Worm (Caenorhabditis elegans) whole organism, young adult: ENCODE measurements around the gene unc-103.

Experiments used
- B0035.1 ChIP-seq: sonication (generic microtip); optimal IDR thresholded peaks from 2 replicates; lab custom pipeline; 2016; ENCODE audit warnings: missing genetic modification characterization, mild to moderate bottlenecking, missing compliant biosample characterization, missing genotype, missing genetic modification reagents
- C06A6.2 ChIP-seq: fragments of 200-800 bp; sonication (Bioruptor generic); conservative IDR thresholded peaks from 2 replicates; pipeline ENCODE4 v1.3.6; 2022; ENCODE audit warnings: missing genetic modification characterization, missing compliant biosample characterization
- F33H1.4 ChIP-seq: fragments of 200-800 bp; sonication (Bioruptor generic); IDR thresholded peaks from 2 replicates; pipeline ENCODE4 v1.3.6; 2022; ENCODE audit warnings: missing genetic modification reagents, missing genetic modification characterization, missing compliant biosample characterization
- F55B11.4 ChIP-seq: sonication (generic microtip); optimal IDR thresholded peaks from 2 replicates; lab custom pipeline; 2016; ENCODE audit warnings: missing compliant biosample characterization, missing genetic modification characterization, borderline replicate concordance; ENCODE audit not compliant: insufficient read depth
- F57A8.1 ChIP-seq: fragments of 200-800 bp; sonication (Bioruptor generic); optimal IDR thresholded peaks from 2 replicates; lab custom pipeline; 2018; ENCODE audit warnings: mild to moderate bottlenecking, missing genetic modification characterization, moderate library complexity, missing compliant biosample characterization
- K11D2.4 ChIP-seq: fragments of 200-800 bp; sonication (Bioruptor generic); IDR thresholded peaks from 2 replicates; pipeline ENCODE4 v1.3.6; 2022; ENCODE audit warnings: missing genetic modification reagents, missing genetic modification characterization, missing compliant biosample characterization
- K12H6.12 ChIP-seq: fragments of 200-800 bp; sonication (Bioruptor generic); optimal IDR thresholded peaks from 2 replicates; lab custom pipeline; 2018; ENCODE audit warnings: mild to moderate bottlenecking, missing genetic modification characterization, missing compliant biosample characterization
- Y67H2A.10 ChIP-seq: fragments of 200-800 bp; sonication (Bioruptor generic); conservative IDR thresholded peaks from 2 replicates; pipeline ENCODE4 v1.3.6; 2022; ENCODE audit warnings: missing genetic modification reagents, missing genetic modification characterization, missing compliant biosample characterization
- Y95B8A.8 ChIP-seq: fragments of 200-800 bp; sonication (Bioruptor generic); IDR thresholded peaks from 2 replicates; pipeline ENCODE4 v1.3.6; 2022; ENCODE audit warnings: missing genetic modification reagents, missing genetic modification characterization, missing compliant biosample characterization
- ZK185.1 ChIP-seq: sonication (generic microtip); optimal IDR thresholded peaks from 2 replicates; lab custom pipeline; 2016; ENCODE audit warnings: mild to moderate bottlenecking, missing genetic modification characterization, missing compliant biosample characterization; ENCODE audit not compliant: poor library complexity, severe bottlenecking
- akir-1 ChIP-seq: fragments of 200-800 bp; sonication (Bioruptor generic); optimal IDR thresholded peaks from 2 replicates; lab custom pipeline; 2018; ENCODE audit warnings: mild to moderate bottlenecking, missing genetic modification characterization, moderate library complexity, missing compliant biosample characterization
- ama-1 ChIP-seq, 3 experiments: fragments of 150-350 bp in 1 of 3; sonication (generic microtip) in 2 of 3; optimal IDR thresholded peaks; 2 replicates each; lab custom pipeline; 2014 to 2018; ENCODE audit warnings: missing biosample characterization in 2 of 3, missing genetic modification characterization in 2 of 3, missing genetic modification reagents in 2 of 3
- aptf-3 ChIP-seq: fragments of 200-800 bp; sonication (Bioruptor generic); IDR thresholded peaks from 2 replicates; pipeline ENCODE4 v1.3.6; 2022; ENCODE audit warnings: missing genetic modification characterization, missing compliant biosample characterization
- cebp-1 ChIP-seq, 2 experiments: fragments of 200-800 bp in 1 of 2; sonication (Bioruptor generic) in 1 of 2; sonication (generic microtip) in 1 of 2; IDR thresholded peaks in 1 of 2; optimal IDR thresholded peaks in 1 of 2; 2 replicates each; pipeline versions ENCODE4 v1.3.6 to Lab custom; 2017 to 2022; ENCODE audit warnings: missing compliant biosample characterization in 2 of 2, missing genetic modification characterization in 2 of 2, mild to moderate bottlenecking in 1 of 2, missing genetic modification reagents in 1 of 2, moderate library complexity in 1 of 2
- ceh-100 ChIP-seq: fragments of 200-800 bp; sonication (Bioruptor generic); IDR thresholded peaks from 2 replicates; pipeline ENCODE4 v1.3.6; 2022; ENCODE audit warnings: missing genetic modification reagents, missing genetic modification characterization, missing compliant biosample characterization
- ceh-27 ChIP-seq: fragments of 200-800 bp; sonication (Bioruptor generic); optimal IDR thresholded peaks from 2 replicates; lab custom pipeline; 2018; ENCODE audit warnings: mild to moderate bottlenecking, missing genetic modification characterization, moderate library complexity, missing compliant biosample characterization
- ceh-58 ChIP-seq: fragments of 200-800 bp; sonication (Bioruptor generic); IDR thresholded peaks from 2 replicates; pipeline ENCODE4 v1.3.6; 2022; ENCODE audit warnings: missing genetic modification characterization, missing compliant biosample characterization
- ceh-79 ChIP-seq: sonication (generic microtip); optimal IDR thresholded peaks from 2 replicates; lab custom pipeline; 2017; ENCODE audit warnings: mild to moderate bottlenecking, missing genetic modification characterization, missing compliant biosample characterization
- chd-7 ChIP-seq: sonication (generic microtip); optimal IDR thresholded peaks from 2 replicates; lab custom pipeline; 2016; ENCODE audit warnings: mild to moderate bottlenecking, missing genetic modification characterization, moderate library complexity, missing compliant biosample characterization
- dpl-1 ChIP-seq: fragments of 150-350 bp; optimal IDR thresholded peaks from 2 replicates; lab custom pipeline; 2014; ENCODE audit warnings: missing biosample characterization, missing genetic modification reagents, missing genetic modification characterization
- egl-18 ChIP-seq: fragments of 200-800 bp; sonication (Bioruptor generic); IDR thresholded peaks from 2 replicates; pipeline ENCODE4 v1.3.6; 2022; ENCODE audit warnings: missing genetic modification reagents, missing genetic modification characterization, missing compliant biosample characterization
- ekl-4 ChIP-seq: fragments of 200-800 bp; sonication (Bioruptor generic); IDR thresholded peaks from 2 replicates; pipeline ENCODE4 v1.3.6; 2022; ENCODE audit warnings: missing genetic modification reagents, missing genetic modification characterization, missing compliant biosample characterization
- ets-4 ChIP-seq: fragments of 200-800 bp; sonication (Bioruptor generic); optimal IDR thresholded peaks from 2 replicates; lab custom pipeline; 2018; ENCODE audit warnings: mild to moderate bottlenecking, missing genetic modification characterization, missing compliant biosample characterization
- gei-17 ChIP-seq: fragments of 200-800 bp; sonication (Bioruptor generic); optimal IDR thresholded peaks from 2 replicates; lab custom pipeline; 2018; ENCODE audit warnings: mild to moderate bottlenecking, missing genetic modification characterization, missing compliant biosample characterization
- hmg-20 ChIP-seq: fragments of 200-800 bp; sonication (Bioruptor generic); IDR thresholded peaks from 2 replicates; pipeline ENCODE4 v1.3.6; 2022; ENCODE audit warnings: missing genetic modification reagents, missing genetic modification characterization, missing compliant biosample characterization
- let-607 ChIP-seq, 2 experiments: fragments of 200-800 bp in 1 of 2; sonication (Bioruptor generic) in 1 of 2; sonication (generic microtip) in 1 of 2; optimal IDR thresholded peaks; 2 replicates each; lab custom pipeline; 2016 to 2018; ENCODE audit warnings: mild to moderate bottlenecking in 2 of 2, missing compliant biosample characterization in 2 of 2, missing genetic modification characterization in 2 of 2, moderate library complexity in 2 of 2, missing genotype in 1 of 2
- lin-35 ChIP-seq, 3 experiments: fragments of 150-350 bp in 2 of 3; sonication (generic microtip) in 1 of 3; optimal IDR thresholded peaks; 2 replicates each; lab custom pipeline; 2014 to 2018; ENCODE audit warnings: missing biosample characterization in 3 of 3, missing genetic modification characterization in 3 of 3, missing genetic modification reagents in 3 of 3
- lin-40 ChIP-seq: sonication (generic microtip); optimal IDR thresholded peaks from 2 replicates; lab custom pipeline; 2016; ENCODE audit warnings: missing genetic modification characterization, mild to moderate bottlenecking, missing compliant biosample characterization, missing genotype, missing genetic modification reagents
- lin-54 ChIP-seq: fragments of 200-800 bp; sonication (Bioruptor generic); optimal IDR thresholded peaks from 2 replicates; lab custom pipeline; 2018; ENCODE audit warnings: mild to moderate bottlenecking, missing genetic modification characterization, missing compliant biosample characterization
- mes-4 ChIP-seq: sonication (generic microtip); optimal IDR thresholded peaks from 2 replicates; lab custom pipeline; 2016; ENCODE audit warnings: missing genotype, missing genetic modification characterization, missing compliant biosample characterization
- mxl-1 ChIP-seq: sonication (generic microtip); optimal IDR thresholded peaks from 2 replicates; lab custom pipeline; 2016; ENCODE audit warnings: missing genetic modification characterization, missing compliant biosample characterization
- nfya-1 ChIP-seq: sonication (generic microtip); optimal IDR thresholded peaks from 2 replicates; lab custom pipeline; 2017; ENCODE audit warnings: antibody characterized with exemption, missing compliant biosample characterization, missing genetic modification characterization, borderline replicate concordance; ENCODE audit not compliant: insufficient read depth
- nfyb-1 ChIP-seq: fragments of 200-800 bp; sonication (Bioruptor generic); IDR thresholded peaks from 2 replicates; pipeline ENCODE4 v1.3.6; 2022; ENCODE audit warnings: missing genetic modification reagents, missing genetic modification characterization, missing compliant biosample characterization
- nhr-120 ChIP-seq: fragments of 200-800 bp; sonication (Bioruptor generic); IDR thresholded peaks from 2 replicates; pipeline ENCODE4 v1.3.6; 2022; ENCODE audit warnings: missing genetic modification characterization, missing compliant biosample characterization
- nhr-179 ChIP-seq: sonication (generic microtip); optimal IDR thresholded peaks from 2 replicates; lab custom pipeline; 2016; ENCODE audit warnings: mild to moderate bottlenecking, missing genetic modification characterization, missing compliant biosample characterization
- nhr-90 ChIP-seq: sonication (generic microtip); optimal IDR thresholded peaks from 2 replicates; lab custom pipeline; 2016; ENCODE audit warnings: missing genotype, mild to moderate bottlenecking, missing genetic modification characterization, missing compliant biosample characterization
- rpc-1 ChIP-seq, 2 experiments: fragments of 150-350 bp in 1 of 2; sonication (generic microtip) in 1 of 2; optimal IDR thresholded peaks; 2 replicates each; lab custom pipeline; 2014 to 2018; ENCODE audit warnings: missing biosample characterization in 1 of 2, missing genetic modification characterization in 1 of 2, missing genetic modification reagents in 1 of 2, missing genotype in 1 of 2
- sdz-38 ChIP-seq: sonication (generic microtip); optimal IDR thresholded peaks from 2 replicates; lab custom pipeline; 2016; ENCODE audit warnings: missing genotype, missing genetic modification characterization, missing compliant biosample characterization
- sea-2 ChIP-seq: fragments of 200-800 bp; sonication (Bioruptor generic); IDR thresholded peaks from 2 replicates; pipeline ENCODE4 v1.3.6; 2022; ENCODE audit warnings: missing genetic modification characterization, missing compliant biosample characterization
- snpc-1.3 ChIP-seq: sonication (generic microtip); optimal IDR thresholded peaks from 2 replicates; lab custom pipeline; 2017; ENCODE audit warnings: missing genetic modification characterization, mild to moderate bottlenecking, missing compliant biosample characterization, antibody characterized with exemption, moderate library complexity, missing genotype, missing genetic modification reagents; ENCODE audit not compliant: insufficient read depth
- tbx-9 ChIP-seq: sonication (generic microtip); optimal IDR thresholded peaks from 2 replicates; lab custom pipeline; 2016; ENCODE audit warnings: borderline replicate concordance, missing genetic modification characterization, inconsistent platforms, missing compliant biosample characterization
- zim-3 ChIP-seq: sonication (generic microtip); optimal IDR thresholded peaks from 2 replicates; lab custom pipeline; 2017; ENCODE audit warnings: mild to moderate bottlenecking, missing genetic modification characterization, moderate library complexity, missing compliant biosample characterization
- ztf-25 ChIP-seq: fragments of 200-800 bp; sonication (Bioruptor generic); IDR thresholded peaks from 2 replicates; pipeline ENCODE4 v1.3.6; 2022; ENCODE audit warnings: missing genetic modification reagents, missing genetic modification characterization, missing compliant biosample characterization
- ztf-26 ChIP-seq: sonication (generic microtip); optimal IDR thresholded peaks from 2 replicates; lab custom pipeline; 2017; ENCODE audit warnings: missing genetic modification characterization, missing compliant biosample characterization
- ztf-28 ChIP-seq: fragments of 200-800 bp; sonication (Bioruptor generic); IDR thresholded peaks from 2 replicates; pipeline ENCODE4 v1.3.6; 2022; ENCODE audit warnings: missing genetic modification reagents, missing genetic modification characterization, missing compliant biosample characterization
- ztf-3 ChIP-seq: fragments of 200-800 bp; sonication (Bioruptor generic); optimal IDR thresholded peaks from 2 replicates; lab custom pipeline; 2018; ENCODE audit warnings: mild to moderate bottlenecking, missing genetic modification characterization, missing compliant biosample characterization

Gene unc-103

DNA sequence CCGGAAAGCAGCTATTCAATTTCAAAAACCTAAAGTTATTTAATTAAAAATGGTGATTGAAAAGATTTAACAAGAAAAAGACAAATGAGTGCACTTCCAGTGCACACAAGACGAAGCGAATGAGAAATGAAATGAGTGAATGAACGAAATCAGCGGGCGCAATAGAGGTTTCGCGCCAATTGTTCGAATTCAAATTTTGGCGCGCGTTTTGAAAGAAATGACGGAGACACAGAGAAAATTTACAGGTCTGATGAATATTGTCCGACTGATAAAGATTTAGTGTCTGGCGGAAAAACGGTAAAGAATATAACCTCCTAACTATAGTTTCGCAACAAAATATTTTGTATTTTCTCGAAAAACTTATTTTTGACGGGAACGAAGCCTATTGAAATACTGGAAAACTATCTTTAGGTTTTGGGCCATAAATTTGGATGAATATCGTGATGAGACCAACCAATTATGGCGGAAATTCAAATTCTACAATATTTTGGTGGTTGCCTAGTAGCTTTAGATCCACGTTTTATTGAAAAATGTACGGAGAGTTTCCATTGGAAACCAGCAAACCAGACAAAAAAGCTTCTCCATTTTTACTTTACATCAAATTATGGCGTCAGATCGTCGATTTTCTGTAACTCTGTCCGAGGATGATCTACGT lies 19.6 kb upstream of the unc-103 start, which contains the start of gene C03C10.7 (continued):
- TF ChIP-seq ztf-25 (GFP tag; lab: Robert Waterston, UW) (no peak), ets-4 (GFP tag; lab: Kevin White, UChicago) (no peak), C06A6.2 (no peak; the same call in 1 of the 2 replicates), ztf-26 (tag; lab: Kevin White, UChicago) (no peak), B0035.1 (no peak), ztf-28 (GFP tag; lab: Robert Waterston, UW) (no peak), ztf-3 (GFP tag; lab: Kevin White, UChicago) (no peak), F57A8.1 (GFP tag; lab: Kevin White, UChicago) (no peak), mxl-1 (no peak), aptf-3 (GFP tag; lab: Robert Waterston, UW) (no peak), lin-54 (peak; percentile 74), let-607 (tag; optimal IDR thresholded peaks at IDR 0.05; lab: Kevin White, UChicago) (no peak), K11D2.4 (GFP tag; lab: Robert Waterston, UW) (no peak), zim-3 (tag; lab: Kevin White, UChicago) (no peak), ceh-27 (GFP tag; lab: Kevin White, UChicago) (no peak), F33H1.4 (GFP tag; lab: Robert Waterston, UW) (peak; percentile 60), ceh-79 (tag; lab: Kevin White, UChicago) (no peak), lin-35 (GFP tag; optimal IDR thresholded peaks at IDR 0.05; lab: Kevin White, UChicago) (no peak), dpl-1 (GFP tag; lab: Kevin White, UChicago) (peak; percentile 67), nhr-90 (tag; lab: Kevin White, UChicago) (no peak), tbx-9 (no peak), ama-1 (optimal IDR thresholded peaks at IDR 0.05; lab: Kevin White, UChicago) (no peak), ama-1 (GFP tag; optimal IDR thresholded peaks at IDR 0.05; lab: Kevin White, UChicago) (no peak), ekl-4 (GFP tag; lab: Robert Waterston, UW) (no peak), egl-18 (GFP tag; lab: Robert Waterston, UW) (no peak), sea-2 (GFP tag; lab: Robert Waterston, UW) (no peak), Y67H2A.10 (GFP tag; lab: Robert Waterston, UW) (no peak), ceh-100 (GFP tag; lab: Robert Waterston, UW) (no peak), akir-1 (GFP tag; lab: Kevin White, UChicago) (no peak), hmg-20 (GFP tag; lab: Robert Waterston, UW) (no peak), nfyb-1 (GFP tag; lab: Robert Waterston, UW) (no peak), lin-40 (tag; lab: Kevin White, UChicago) (no peak), snpc-1.3 (tag; lab: Kevin White, UChicago) (no peak), nhr-120 (GFP tag; lab: Robert Waterston, UW) (no peak), ZK185.1 (no peak), F55B11.4 (tag; lab: Kevin White, UChicago) (no peak), cebp-1 (GFP tag; IDR thresholded peaks at IDR 0.05; lab: Robert Waterston, UW) (no peak), cebp-1 (tag; optimal IDR thresholded peaks at IDR 0.05; lab: Kevin White, UChicago) (no peak), rpc-1 (optimal IDR thresholded peaks at IDR 0.05; lab: Kevin White, UChicago) (no peak), rpc-1 (tag; optimal IDR thresholded peaks at IDR 0.05; lab: Kevin White, UChicago) (no peak), chd-7 (no peak), sdz-38 (tag; lab: Kevin White, UChicago) (no peak), ceh-58 (GFP tag; lab: Robert Waterston, UW) (no peak), nhr-179 (tag; lab: Kevin White, UChicago) (no peak), Y95B8A.8 (GFP tag; lab: Robert Waterston, UW) (no peak), nfya-1 (tag; lab: Kevin White, UChicago) (no peak), mes-4 (tag; lab: Kevin White, UChicago) (no peak), K12H6.12 (tag; lab: Kevin White, UChicago) (no peak), gei-17 (no peak)
